Worm (Caenorhabditis elegans): Measurements from ENCODE around the gene tars-1.

ce11 chrII:11695945-11696270, 451 bp upstream of the tars-1 start, which contains the start of gene xpf-1:
- TF ChIP-seq Y95B8A.8 (GFP tag; IDR thresholded peaks at IDR 0.05) (no peak), ztf-6 (GFP tag; IDR thresholded peaks at IDR 0.05) (no peak), tlf-1 (GFP tag; optimal IDR thresholded peaks at IDR 0.05) (no peak), K12H6.12 (tag; optimal IDR thresholded peaks at IDR 0.05) (no peak), unc-130 (GFP tag; optimal IDR thresholded peaks at IDR 0.05) (no peak), madf-10 (tag; optimal IDR thresholded peaks at IDR 0.05) (no peak), F23B12.7 (tag; optimal IDR thresholded peaks at IDR 0.05; ENCODE audit: insufficient read depth) (no peak), gei-17 (GFP tag; optimal IDR thresholded peaks at IDR 0.05) (no peak), rec-8 (tag; optimal IDR thresholded peaks at IDR 0.05) (no peak), bed-1 (GFP tag; IDR thresholded peaks at IDR 0.05) (no peak), dpff-1 (tag; optimal IDR thresholded peaks at IDR 0.05) (no peak), mxl-1 (tag; optimal IDR thresholded peaks at IDR 0.05) (no peak)

Data from whole organism, young adult.